Worm (Caenorhabditis elegans) whole organism, early embryonic: ENCODE data around the gene Y62H9A.4.
A peak's percentile ranks its signal among the peaks of the same experiment; 100 is the strongest.

Experiments used
- B0310.2 ChIP-seq: sonication (generic microtip); optimal IDR thresholded peaks from 2 replicates; lab custom pipeline; 2016; ENCODE audit warnings: mild to moderate bottlenecking, missing genetic modification characterization, missing compliant biosample characterization
- F13C5.2 ChIP-seq: sonication (generic microtip); optimal IDR thresholded peaks from 2 replicates; lab custom pipeline; 2017; ENCODE audit warnings: mild to moderate bottlenecking, missing genetic modification characterization, inconsistent platforms, missing compliant biosample characterization
- aly-1 ChIP-seq: sonication (generic microtip); optimal IDR thresholded peaks from 2 replicates; lab custom pipeline; 2016; ENCODE audit warnings: missing genetic modification characterization, missing compliant biosample characterization
- ama-1 ChIP-seq: fragments of 150-350 bp; optimal IDR thresholded peaks from 2 replicates; lab custom pipeline; 2014
- ceh-13 ChIP-seq: fragments of 200-800 bp; sonication (Bioruptor generic); optimal IDR thresholded peaks from 2 replicates; lab custom pipeline; 2018; ENCODE audit warnings: mild to moderate bottlenecking, missing genetic modification characterization, missing compliant biosample characterization
- ceh-36 ChIP-seq: sonication (generic microtip); optimal IDR thresholded peaks from 2 replicates; lab custom pipeline; 2016; ENCODE audit warnings: missing genetic modification characterization, inconsistent platforms, missing compliant biosample characterization
- ets-7 ChIP-seq: sonication (generic microtip); optimal IDR thresholded peaks from 2 replicates; lab custom pipeline; 2016; ENCODE audit warnings: missing genotype, missing genetic modification characterization, missing compliant biosample characterization
- flt-1 ChIP-seq: fragments of 200-800 bp; sonication (Bioruptor generic); IDR thresholded peaks from 2 replicates; pipeline ENCODE4 v1.3.6; 2022; ENCODE audit warnings: missing genetic modification characterization, missing compliant biosample characterization
- hmbx-1 ChIP-seq: sonication (generic microtip); optimal IDR thresholded peaks from 2 replicates; lab custom pipeline; 2016; ENCODE audit warnings: mild to moderate bottlenecking, missing genetic modification characterization, missing compliant biosample characterization
- hmg-4 ChIP-seq: fragments of 200-800 bp; sonication (Bioruptor generic); optimal IDR thresholded peaks from 2 replicates; lab custom pipeline; 2018; ENCODE audit warnings: mild to moderate bottlenecking, missing genetic modification characterization, missing compliant biosample characterization
- hnd-1 ChIP-seq: sonication (generic microtip); optimal IDR thresholded peaks from 2 replicates; lab custom pipeline; 2016; ENCODE audit warnings: missing genetic modification characterization, missing compliant biosample characterization
- pes-1 ChIP-seq: fragments of 200-800 bp; sonication (Bioruptor generic); IDR thresholded peaks from 2 replicates; pipeline ENCODE4 v1.3.6; 2022; ENCODE audit warnings: missing genetic modification reagents, missing genetic modification characterization, missing compliant biosample characterization
- scrt-1 ChIP-seq: fragments of 200-800 bp; sonication (Bioruptor generic); IDR thresholded peaks from 2 replicates; pipeline ENCODE4 v1.3.6; 2022; ENCODE audit warnings: missing genetic modification characterization, missing compliant biosample characterization
- sea-1 ChIP-seq: fragments of 200-800 bp; sonication (Bioruptor generic); conservative IDR thresholded peaks from 2 replicates; pipeline ENCODE4 v1.3.6; 2022; ENCODE audit warnings: missing genetic modification characterization, missing compliant biosample characterization
- tbx-11 ChIP-seq: fragments of 200-800 bp; sonication (Bioruptor generic); IDR thresholded peaks from 2 replicates; pipeline ENCODE4 v1.3.6; 2022; ENCODE audit warnings: missing genetic modification characterization, missing compliant biosample characterization
- tbx-37 ChIP-seq: fragments of 200-800 bp; sonication (Bioruptor generic); conservative IDR thresholded peaks from 2 replicates; pipeline ENCODE4 v1.3.6; 2022; ENCODE audit warnings: missing genetic modification reagents, missing genetic modification characterization, missing compliant biosample characterization
- tra-4 ChIP-seq: sonication (generic microtip); optimal IDR thresholded peaks from 2 replicates; lab custom pipeline; 2017; ENCODE audit warnings: missing genetic modification characterization, missing compliant biosample characterization

Y62H9A.4 gene

ce11 chrX:11854432-11854831 is 25.5 kb upstream of the Y62H9A.4 start:
- no peak for TF ChIP-seq ama-1 (lab: Kevin White, UChicago)
- no peak for TF ChIP-seq scrt-1
- TF ChIP-seq ets-7 (tag; lab: Kevin White, UChicago), result no peak
- no peak for TF ChIP-seq ceh-13

DNA sequence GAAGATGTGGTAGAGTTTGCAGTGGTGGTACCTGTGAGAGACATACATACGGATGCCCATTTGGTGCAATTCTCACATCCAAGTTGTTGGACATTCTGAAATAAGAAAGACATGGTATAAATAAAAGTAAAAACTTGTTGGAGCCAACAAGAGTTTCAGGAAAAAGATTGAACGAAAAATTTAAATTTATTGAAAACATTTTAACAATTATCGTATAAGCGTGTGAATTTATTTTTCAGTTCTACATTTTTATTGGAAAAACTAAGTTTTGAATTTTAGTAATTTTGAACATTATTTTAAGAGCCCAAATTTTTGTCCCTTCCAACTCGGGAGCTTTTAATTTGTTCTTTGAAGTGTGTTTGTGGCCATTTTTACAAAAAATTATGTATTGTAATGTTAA is 25.0 kb upstream of the Y62H9A.4 start, which contains the start of gene F54F7.8:
Gene F54F7.8, minus strand, starts transcription at position 101 of the 400 bp plus-strand sequence.
- TF ChIP-seq scrt-1 (no peak), tbx-11 (GFP tag; lab: Robert Waterston, UW) (no peak), tra-4 (tag; lab: Kevin White, UChicago) (no peak), ceh-13 (no peak), flt-1 (no peak), ets-7 (tag; lab: Kevin White, UChicago) (no peak), sea-1 (GFP tag; lab: Robert Waterston, UW) (no peak), hnd-1 (tag; lab: Kevin White, UChicago) (no peak), F13C5.2 (tag; lab: Kevin White, UChicago) (no peak), ama-1 (lab: Kevin White, UChicago) (no peak), aly-1 (tag; lab: Kevin White, UChicago) (no peak), hmbx-1 (tag; lab: Kevin White, UChicago) (no peak), tbx-37 (no peak), hmg-4 (no peak), ceh-36 (tag; lab: Kevin White, UChicago) (no peak), pes-1 (GFP tag; lab: Robert Waterston, UW) (no peak), B0310.2 (tag; lab: Kevin White, UChicago) (no peak)

DNA sequence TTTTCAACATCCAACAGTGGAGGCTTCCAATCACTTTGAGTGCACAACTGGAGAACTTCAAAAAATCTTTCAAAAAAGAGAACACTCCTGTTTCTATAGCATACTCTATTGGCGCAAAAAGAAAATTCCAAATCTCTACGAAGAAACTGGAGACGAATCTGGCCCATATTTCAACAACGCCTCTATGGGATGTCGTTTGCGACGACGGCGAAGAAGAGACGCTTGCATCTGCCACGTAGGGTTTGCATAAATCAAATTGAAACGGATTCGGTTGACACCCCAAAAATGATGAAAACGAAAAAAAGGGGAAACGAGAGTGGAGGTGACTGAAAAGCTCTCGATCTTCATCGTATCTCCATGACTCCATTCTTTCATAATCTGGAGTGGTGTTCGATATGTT is 23.7 kb upstream of the Y62H9A.4 start:
- TF ChIP-seq scrt-1, result no peak
- TF ChIP-seq aly-1 (tag; lab: Kevin White, UChicago), result no peak
- no peak for TF ChIP-seq ceh-36 (tag; lab: Kevin White, UChicago)
- no peak for TF ChIP-seq ceh-13
- TF ChIP-seq hmbx-1 (tag; lab: Kevin White, UChicago), result no peak

ce11 chrX:11857178-11857577 is 22.7 kb upstream of the Y62H9A.4 start, which contains the start of gene mes-1:
Gene mes-1, plus strand, starts transcription at chrX:11857478.
- TF ChIP-seq hmbx-1 (tag; lab: Kevin White, UChicago), result no peak
- no peak for TF ChIP-seq hnd-1 (tag; lab: Kevin White, UChicago)
- TF ChIP-seq scrt-1, result no peak
- no peak for TF ChIP-seq F13C5.2 (tag; lab: Kevin White, UChicago)
- TF ChIP-seq pes-1 (GFP tag; lab: Robert Waterston, UW), result no peak
- TF ChIP-seq tra-4 (tag; lab: Kevin White, UChicago), result no peak
- TF ChIP-seq B0310.2 (tag; lab: Kevin White, UChicago), result no peak
- TF ChIP-seq tbx-11 (GFP tag; lab: Robert Waterston, UW), result no peak
- no peak for TF ChIP-seq hmg-4
- TF ChIP-seq ceh-36 (tag; lab: Kevin White, UChicago), result no peak
- TF ChIP-seq sea-1 (GFP tag; lab: Robert Waterston, UW), result no peak
- no peak for TF ChIP-seq tbx-37
- TF ChIP-seq ama-1 (lab: Kevin White, UChicago), result no peak
- no peak for TF ChIP-seq ets-7 (tag; lab: Kevin White, UChicago)
- TF ChIP-seq ceh-13, result no peak
- TF ChIP-seq aly-1 (tag; lab: Kevin White, UChicago), result no peak
- TF ChIP-seq flt-1, result no peak

ce11 chrX:11863307-11863706 is 16.6 kb upstream of the Y62H9A.4 start, which contains the start of gene F54F7.10:
Gene F54F7.10, plus strand, starts transcription at chrX:11863607.
- TF ChIP-seq ceh-13 (no peak), scrt-1 (no peak), tbx-11 (GFP tag; lab: Robert Waterston, UW) (no peak), ama-1 (lab: Kevin White, UChicago) (no peak), ets-7 (tag; lab: Kevin White, UChicago) (no peak), F13C5.2 (tag; lab: Kevin White, UChicago) (no peak), B0310.2 (tag; lab: Kevin White, UChicago) (no peak), tbx-37 (no peak), flt-1 (no peak), aly-1 (tag; lab: Kevin White, UChicago) (no peak), pes-1 (GFP tag; lab: Robert Waterston, UW) (no peak), hnd-1 (tag; lab: Kevin White, UChicago) (no peak), tra-4 (tag; lab: Kevin White, UChicago) (no peak)

ce11 chrX:11865083-11865482 is 14.8 kb upstream of the Y62H9A.4 start, which contains the start of gene F54F7.6:
Gene F54F7.6, plus strand, starts transcription at chrX:11865383.
- TF ChIP-seq F13C5.2 (tag; lab: Kevin White, UChicago), result no peak

DNA sequence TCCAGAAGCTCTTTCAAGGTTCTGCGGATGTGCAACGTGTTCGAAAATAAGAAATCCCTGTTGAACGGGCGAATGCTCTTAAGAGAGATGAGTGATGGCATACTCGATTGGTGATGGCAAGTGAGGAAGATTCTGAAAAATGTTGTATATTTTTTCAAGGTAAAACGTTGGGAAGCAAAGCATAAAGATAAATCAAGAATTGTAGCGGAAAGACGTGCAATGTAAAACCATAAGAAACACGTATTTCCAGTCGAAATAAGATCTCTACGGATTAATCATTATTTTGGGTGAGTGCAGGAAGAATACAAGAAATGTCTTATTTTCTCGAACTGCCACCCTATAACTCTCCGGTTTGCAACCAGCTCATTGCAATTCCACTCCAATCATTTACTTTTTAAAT is 10.7 kb upstream of the Y62H9A.4 start, which contains the start of gene dot-1.2:
Gene dot-1.2, minus strand, starts transcription at position 101 of the 400 bp plus-strand sequence.
- TF ChIP-seq B0310.2 (tag; lab: Kevin White, UChicago), result no peak
- TF ChIP-seq ceh-36 (tag; lab: Kevin White, UChicago), result no peak
- TF ChIP-seq hmbx-1 (tag; lab: Kevin White, UChicago), result no peak
- TF ChIP-seq ceh-13, result no peak
- no peak for TF ChIP-seq ets-7 (tag; lab: Kevin White, UChicago)
- TF ChIP-seq pes-1 (GFP tag; lab: Robert Waterston, UW), result no peak
- no peak for TF ChIP-seq ama-1 (lab: Kevin White, UChicago)
- TF ChIP-seq hmg-4, result no peak
- TF ChIP-seq F13C5.2 (tag; lab: Kevin White, UChicago), result no peak
- no peak for TF ChIP-seq tbx-11 (GFP tag; lab: Robert Waterston, UW)
- TF ChIP-seq tbx-37, result no peak
- no peak for TF ChIP-seq tra-4 (tag; lab: Kevin White, UChicago)
- TF ChIP-seq sea-1 (GFP tag; lab: Robert Waterston, UW), result no peak
- no peak for TF ChIP-seq aly-1 (tag; lab: Kevin White, UChicago)
- TF ChIP-seq flt-1, result no peak
- no peak for TF ChIP-seq scrt-1
- TF ChIP-seq hnd-1 (tag; lab: Kevin White, UChicago), result no peak

ce11 chrX:11870393-11870792 is 9.5 kb upstream of the Y62H9A.4 start:
- TF ChIP-seq tbx-37 (no peak), aly-1 (tag; lab: Kevin White, UChicago) (no peak), ets-7 (tag; lab: Kevin White, UChicago) (peak; percentile 60)
